Fruit fly (Drosophila melanogaster) whole organism, prepupa: ENCODE data around the gene Arts.
A peak's percentile ranks its signal among the peaks of the same experiment; 100 is the strongest.

Source experiments
- Blimp-1 ChIP-seq: fragments of 200-800 bp; sonication (Bioruptor generic); optimal IDR thresholded peaks from 3 replicates; lab custom pipeline; 2017; ENCODE audit warnings: missing biosample characterization, missing genetic modification characterization, mild to moderate bottlenecking, moderate library complexity, missing genetic modification reagents
- CG16779 ChIP-seq: fragments of 200-800 bp; sonication (Bioruptor generic); optimal IDR thresholded peaks from 3 replicates; lab custom pipeline; 2017; ENCODE audit warnings: missing biosample characterization, mild to moderate bottlenecking, missing genetic modification characterization
- CG31627 ChIP-seq: fragments of 200-800 bp; sonication (Bioruptor generic); optimal IDR thresholded peaks from 3 replicates; lab custom pipeline; 2016; ENCODE audit warnings: missing biosample characterization, missing genetic modification characterization
- CG32006 ChIP-seq: fragments of 200-800 bp; sonication (Bioruptor generic); optimal IDR thresholded peaks from 3 replicates; lab custom pipeline; 2017; ENCODE audit warnings: missing biosample characterization, mild to moderate bottlenecking, missing genetic modification characterization
- CG34406 ChIP-seq: fragments of 200-800 bp; sonication (Bioruptor generic); optimal IDR thresholded peaks from 3 replicates; lab custom pipeline; 2016; ENCODE audit warnings: missing biosample characterization, missing genetic modification characterization
- CG3919 ChIP-seq: fragments of 200-800 bp; sonication (Bioruptor generic); optimal IDR thresholded peaks from 3 replicates; lab custom pipeline; 2016; ENCODE audit warnings: missing biosample characterization, missing genetic modification characterization
- CG6163 ChIP-seq: fragments of 200-800 bp; sonication (Bioruptor generic); IDR thresholded peaks from 3 replicates; pipeline ENCODE4 v1.3.6; 2022; ENCODE audit warnings: missing biosample characterization, missing genetic modification characterization
- CG8319 ChIP-seq: fragments of 200-800 bp; sonication (Bioruptor generic); optimal IDR thresholded peaks from 3 replicates; lab custom pipeline; 2016; ENCODE audit warnings: missing biosample characterization, missing genetic modification characterization
- Ets96B ChIP-seq: fragments of 200-800 bp; optimal IDR thresholded peaks from 2 replicates; lab custom pipeline; 2019; ENCODE audit warnings: missing biosample characterization, mild to moderate bottlenecking, missing genetic modification characterization, moderate library complexity
- Hr39 ChIP-seq: fragments of 200-800 bp; sonication (Bioruptor generic); optimal IDR thresholded peaks from 2 replicates; lab custom pipeline; 2016; ENCODE audit warnings: missing biosample characterization, missing genetic modification characterization
- Hr4 ChIP-seq: fragments of 200-800 bp; sonication (Bioruptor generic); optimal IDR thresholded peaks from 3 replicates; lab custom pipeline; 2016; ENCODE audit warnings: missing biosample characterization, missing genetic modification characterization
- dsx ChIP-seq: fragments of 200-800 bp; optimal IDR thresholded peaks from 3 replicates; lab custom pipeline; 2019; ENCODE audit warnings: missing biosample characterization, mild to moderate bottlenecking, missing genetic modification characterization, moderate library complexity; ENCODE audit not compliant: poor library complexity, severe bottlenecking
- pdm3 ChIP-seq: fragments of 200-800 bp; sonication (Bioruptor generic); optimal IDR thresholded peaks from 3 replicates; lab custom pipeline; 2016; ENCODE audit warnings: missing biosample characterization, missing genetic modification characterization
- svp ChIP-seq: fragments of 200-800 bp; sonication (Bioruptor generic); peaks from one replicate; lab custom pipeline; 2016; ENCODE audit warnings: missing biosample characterization, missing genetic modification characterization

dm6 chr3L:16647578-16648113 is 45.0 kb downstream of the Arts start, which contains the start of gene Abl:
- peak; percentile 47 for TF ChIP-seq CG3919 (GFP tag; lab: Kevin White, UChicago)
- no peak for TF ChIP-seq CG8319
- TF ChIP-seq svp (GFP tag; lab: Kevin White, UChicago) = peak; percentile 84
- TF ChIP-seq CG16779 (tag; lab: Kevin White, UChicago) = peak; percentile 37
- TF ChIP-seq Blimp-1 (GFP tag; lab: Kevin White, UChicago) = no peak
- TF ChIP-seq Hr39 = peak; percentile 48
- no peak for TF ChIP-seq Ets96B (tag; lab: Kevin White, UChicago)
- TF ChIP-seq pdm3 = no peak
- TF ChIP-seq dsx (GFP tag; lab: Kevin White, UChicago) = peak; percentile 60
- TF ChIP-seq CG32006 (GFP tag; lab: Kevin White, UChicago) = no peak
- peak; percentile 69 for TF ChIP-seq CG31627 (GFP tag; lab: Kevin White, UChicago)
- peak; percentile 16 for TF ChIP-seq CG34406
- no peak for TF ChIP-seq Hr4 (GFP tag; lab: Kevin White, UChicago)
- TF ChIP-seq CG6163 (GFP tag; lab: Robert Waterston, UW) = no peak
